Fruit fly (Drosophila melanogaster): ENCODE data around the gene CG34133.
"Not testable (repeated sequence)": the region's sequence is repeated elsewhere in the genome, so short reads cannot be mapped to it uniquely, and the experiment has no call there.

dm6 chr3R:29924515-29924914 is 55.4 kb downstream of the CG34133 start, which contains the start of gene Jon99Cii:
- TF ChIP-seq pho (GFP tag; optimal IDR thresholded peaks at IDR 0.05); CG31441 (GFP tag; IDR thresholded peaks at IDR 0.05); salm (tag; optimal IDR thresholded peaks at IDR 0.05); CG11456 (GFP tag; IDR thresholded peaks at IDR 0.05); CG18599 (GFP tag; optimal IDR thresholded peaks at IDR 0.05); prd (optimal IDR thresholded peaks at IDR 0.05); prd (GFP tag; IDR thresholded peaks at IDR 0.05); Poxn (GFP tag; IDR thresholded peaks at IDR 0.05); br (optimal IDR thresholded peaks at IDR 0.05); CG2875 (GFP tag; optimal IDR thresholded peaks at IDR 0.05); CG8089 (GFP tag; optimal IDR thresholded peaks at IDR 0.05); odd (GFP tag; optimal IDR thresholded peaks at IDR 0.05); Drgx (GFP tag; IDR thresholded peaks at IDR 0.05); scrt (GFP tag; optimal IDR thresholded peaks at IDR 0.05); repo (GFP tag; optimal IDR thresholded peaks at IDR 0.05): not testable (repeated sequence)
